Worm (Caenorhabditis elegans): ENCODE measurements around the gene F40G9.12.

Gene F40G9.12

ce11 chrIII:132118-132517 lies 39.5 kb upstream of the F40G9.12 start, which contains the start of gene pals-22:
TSS of gene pals-22 (plus strand) at chrIII:132418.
- TF ChIP-seq pqm-1 (tag; optimal IDR thresholded peaks at IDR 0.05) (no peak), sox-2 (GFP tag; IDR thresholded peaks at IDR 0.05) (no peak), ztf-16 (tag; optimal IDR thresholded peaks at IDR 0.05) (no peak), dmd-4 (tag; optimal IDR thresholded peaks at IDR 0.05; ENCODE audit: borderline replicate concordance) (no peak), pha-4 (tag; optimal IDR thresholded peaks at IDR 0.05) (no peak)

ce11 chrIII:134194-134593 lies 37.5 kb upstream of the F40G9.12 start, which contains the start of gene pals-25:
TSS of gene pals-25 (plus strand) at chrIII:134494.
- TF ChIP-seq mec-3 (tag; optimal IDR thresholded peaks at IDR 0.05; ENCODE audit: borderline replicate concordance) (no peak), pax-1 (tag; optimal IDR thresholded peaks at IDR 0.05) (no peak), ama-1 (optimal IDR thresholded peaks at IDR 0.05) (no peak), ceh-34 (tag; optimal IDR thresholded peaks at IDR 0.05) (no peak), sdc-2 (tag; optimal IDR thresholded peaks at IDR 0.05) (no peak), ceh-31 (tag; optimal IDR thresholded peaks at IDR 0.05) (no peak), hlh-8 (tag; optimal IDR thresholded peaks at IDR 0.05) (no peak), ceh-6 (GFP tag; optimal IDR thresholded peaks at IDR 0.05) (no peak), fax-1 (tag; optimal IDR thresholded peaks at IDR 0.05) (no peak), ets-4 (tag; optimal IDR thresholded peaks at IDR 0.05) (no peak), unc-86 (tag; optimal IDR thresholded peaks at IDR 0.05) (no peak)

ce11 chrIII:140904-141303 lies 30.7 kb upstream of the F40G9.12 start, which contains the start of gene fbxb-81:
TSS of gene fbxb-81 (minus strand) at chrIII:141217.
- no peak for TF ChIP-seq ceh-18 (tag; optimal IDR thresholded peaks at IDR 0.05)
- TF ChIP-seq ahr-1 (tag; optimal IDR thresholded peaks at IDR 0.05) = no peak
- TF ChIP-seq zip-5 (tag; optimal IDR thresholded peaks at IDR 0.05) = no peak
- TF ChIP-seq Y22D7AL.16 (tag; optimal IDR thresholded peaks at IDR 0.05) = no peak
- TF ChIP-seq syd-9 (tag; optimal IDR thresholded peaks at IDR 0.05) = no peak
- TF ChIP-seq hlh-8 (tag; optimal IDR thresholded peaks at IDR 0.05) = no peak
- no peak for TF ChIP-seq C38D4.7 (GFP tag; optimal IDR thresholded peaks at IDR 0.05)
- TF ChIP-seq K02D7.2 (tag; optimal IDR thresholded peaks at IDR 0.05) = no peak
- TF ChIP-seq pha-2 (tag; optimal IDR thresholded peaks at IDR 0.05) = no peak
- TF ChIP-seq unc-86 (tag; optimal IDR thresholded peaks at IDR 0.05) = no peak
- TF ChIP-seq unc-55 (GFP tag; optimal IDR thresholded peaks at IDR 0.05) = no peak
- no peak for TF ChIP-seq ceh-48 (tag; optimal IDR thresholded peaks at IDR 0.05)
- no peak for TF ChIP-seq ceh-31 (tag; optimal IDR thresholded peaks at IDR 0.05)

ce11 chrIII:143121-143520 lies 28.5 kb upstream of the F40G9.12 start, which contains the start of gene fbxb-82:
TSS of gene fbxb-82 (minus strand) at chrIII:143221.
- TF ChIP-seq ceh-19 (GFP tag; optimal IDR thresholded peaks at IDR 0.05) (no peak), ceh-31 (tag; optimal IDR thresholded peaks at IDR 0.05) (no peak), elt-4 (tag; optimal IDR thresholded peaks at IDR 0.05) (no peak)

ce11 chrIII:145078-145477 lies 26.6 kb upstream of the F40G9.12 start, which contains the start of the genes T17A3.12 and fbxb-83:
TSS of gene T17A3.12 (minus strand) at chrIII:145178.
TSS of gene fbxb-83 (minus strand) at chrIII:145211.
- no peak for TF ChIP-seq nhr-232 (tag; optimal IDR thresholded peaks at IDR 0.05)
- TF ChIP-seq ztf-16 (tag; optimal IDR thresholded peaks at IDR 0.05) = no peak
- TF ChIP-seq nhr-11 (tag; optimal IDR thresholded peaks at IDR 0.05) = no peak
- no peak for TF ChIP-seq lim-6 (tag; optimal IDR thresholded peaks at IDR 0.05)
- TF ChIP-seq ceh-9 (tag; optimal IDR thresholded peaks at IDR 0.05) = no peak
- no peak for TF ChIP-seq ets-4 (tag; optimal IDR thresholded peaks at IDR 0.05)
- no peak for TF ChIP-seq ceh-30 (tag; optimal IDR thresholded peaks at IDR 0.05)
- no peak for TF ChIP-seq eyg-1 (tag; optimal IDR thresholded peaks at IDR 0.05)
- no peak for TF ChIP-seq Y22D7AL.16 (tag; optimal IDR thresholded peaks at IDR 0.05)

ce11 chrIII:146369-146768 lies 25.3 kb upstream of the F40G9.12 start, which contains the start of gene fbxb-84:
TSS of gene fbxb-84 (minus strand) at chrIII:146469.
- TF ChIP-seq ceh-24 (tag; optimal IDR thresholded peaks at IDR 0.05) (no peak), pha-4 (tag; optimal IDR thresholded peaks at IDR 0.05) (no peak), ceh-2 (tag; optimal IDR thresholded peaks at IDR 0.05) (no peak), lim-6 (tag; optimal IDR thresholded peaks at IDR 0.05) (no peak), unc-42 (tag; optimal IDR thresholded peaks at IDR 0.05) (no peak), Y22D7AL.16 (tag; optimal IDR thresholded peaks at IDR 0.05) (no peak), dve-1 (tag; optimal IDR thresholded peaks at IDR 0.05) (no peak), ztf-16 (tag; optimal IDR thresholded peaks at IDR 0.05) (no peak), ceh-19 (GFP tag; optimal IDR thresholded peaks at IDR 0.05) (no peak), ceh-22 (tag; optimal IDR thresholded peaks at IDR 0.05) (no peak), pros-1 (tag; optimal IDR thresholded peaks at IDR 0.05) (no peak)

Data from whole organism, late embryonic.